Worm (Caenorhabditis elegans) whole organism, L4 larva: ENCODE results near the gene ceh-62.

Experiments used
- F49E8.2 ChIP-seq: sonication (generic microtip); optimal IDR thresholded peaks from 2 replicates; lab custom pipeline; 2016; ENCODE audit warnings: missing compliant biosample characterization, mild to moderate bottlenecking, missing genetic modification characterization, borderline replicate concordance
- aha-1 ChIP-seq: fragments of 150-350 bp; peaks from one replicate; lab custom pipeline; 2014; ENCODE audit warnings: missing biosample characterization, missing genetic modification characterization
- aly-2 ChIP-seq: sonication (generic microtip); optimal IDR thresholded peaks from 2 replicates; lab custom pipeline; 2018; ENCODE audit warnings: missing biosample characterization, missing genetic modification characterization
- ceh-28 ChIP-seq: fragments of 150-350 bp; optimal IDR thresholded peaks from 2 replicates; lab custom pipeline; 2014; ENCODE audit warnings: missing biosample characterization, missing genetic modification reagents, missing genetic modification characterization
- ceh-44 ChIP-seq: fragments of 200-800 bp; sonication (Bioruptor generic); IDR thresholded peaks from 2 replicates; pipeline ENCODE4 v1.3.6; 2022; ENCODE audit warnings: missing genetic modification reagents, missing genetic modification characterization, missing compliant biosample characterization
- egl-27 ChIP-seq: sonication (generic microtip); optimal IDR thresholded peaks from 3 replicates; lab custom pipeline; 2017; ENCODE audit warnings: missing biosample characterization, missing genetic modification reagents, missing genetic modification characterization
- hlh-11 ChIP-seq: fragments of 200-800 bp; sonication (Bioruptor generic); optimal IDR thresholded peaks from 2 replicates; lab custom pipeline; 2018; ENCODE audit warnings: mild to moderate bottlenecking, missing genetic modification characterization, missing compliant biosample characterization
- jun-1 ChIP-seq: fragments of 150-350 bp; optimal IDR thresholded peaks from 2 replicates; lab custom pipeline; 2014; ENCODE audit warnings: missing biosample characterization, missing genetic modification reagents, missing genetic modification characterization
- lin-1 ChIP-seq: fragments of 200-800 bp; sonication (Bioruptor generic); IDR thresholded peaks from 2 replicates; pipeline ENCODE4 v1.3.6; 2022; ENCODE audit warnings: missing genetic modification reagents, missing genetic modification characterization, missing compliant biosample characterization
- nhr-11 ChIP-seq: fragments of 150-350 bp; optimal IDR thresholded peaks from 2 replicates; lab custom pipeline; 2014; ENCODE audit warnings: missing biosample characterization, missing genetic modification characterization
- nhr-77 ChIP-seq: fragments of 150-350 bp; optimal IDR thresholded peaks from 2 replicates; lab custom pipeline; 2014; ENCODE audit warnings: missing biosample characterization, missing genetic modification characterization
- pqm-1 ChIP-seq: sonication (generic microtip); optimal IDR thresholded peaks from 2 replicates; lab custom pipeline; 2017; ENCODE audit warnings: missing biosample characterization, missing genetic modification characterization
- zfp-2 ChIP-seq: sonication (generic microtip); optimal IDR thresholded peaks from 2 replicates; lab custom pipeline; 2016; ENCODE audit warnings: mild to moderate bottlenecking, missing genetic modification characterization, missing compliant biosample characterization

- TF ChIP-seq ceh-28 (tag; lab: Kevin White, UChicago) (no peak), F49E8.2 (tag; lab: Kevin White, UChicago) (no peak), ceh-44 (GFP tag; lab: Robert Waterston, UW) (no peak), nhr-11 (tag; lab: Kevin White, UChicago) (no peak), jun-1 (no peak), hlh-11 (tag; lab: Kevin White, UChicago) (no peak), lin-1 (GFP tag; lab: Robert Waterston, UW) (no peak), zfp-2 (no peak), pqm-1 (tag; lab: Kevin White, UChicago) (no peak), aly-2 (no peak), nhr-77 (tag; lab: Kevin White, UChicago) (no peak), aha-1 (tag; lab: Kevin White, UChicago) (peak; percentile 92), egl-27 (tag; lab: Kevin White, UChicago) (no peak)
Observed at ce11 chrII:10759425-10759824, 46.1 kb upstream of the ceh-62 start.
